Fruit fly (Drosophila melanogaster): Measurements from ENCODE around the gene Klp3A.

Klp3A gene

dm6 chrX:2636825-2637535, 33.1 kb upstream of the Klp3A start:
- no peak for TF ChIP-seq yki (optimal IDR thresholded peaks at IDR 0.05)
- no peak for TF ChIP-seq CG10462 (GFP tag; optimal IDR thresholded peaks at IDR 0.05)
- peak; percentile 6 for TF ChIP-seq Med (GFP tag)
- TF ChIP-seq bsh (GFP tag; optimal IDR thresholded peaks at IDR 0.05), result no peak
- TF ChIP-seq CG7372 (GFP tag; IDR thresholded peaks at IDR 0.05), result no peak
- no peak for TF ChIP-seq CG18599 (GFP tag; optimal IDR thresholded peaks at IDR 0.05)
- TF ChIP-seq PHDP (tag; optimal IDR thresholded peaks at IDR 0.05), result no peak
- no peak for TF ChIP-seq CG10565 (GFP tag; optimal IDR thresholded peaks at IDR 0.05)
- TF ChIP-seq CG31388 (GFP tag; optimal IDR thresholded peaks at IDR 0.05), result no peak
- peak; percentile 53 for TF ChIP-seq cg (GFP tag; optimal IDR thresholded peaks at IDR 0.05)
- TF ChIP-seq sug (tag; optimal IDR thresholded peaks at IDR 0.05), result no peak
- TF ChIP-seq scrt (GFP tag; optimal IDR thresholded peaks at IDR 0.05), result peak; percentile 79
- peak; percentile 41; the same call in 1 of the 2 replicates for TF ChIP-seq Dref (GFP tag; IDR thresholded peaks at IDR 0.05)
- TF ChIP-seq CG2875 (GFP tag; optimal IDR thresholded peaks at IDR 0.05), result no peak
- peak; percentile 19 to 45 for TF ChIP-seq Trl (optimal IDR thresholded peaks at IDR 0.05)
- no peak for TF ChIP-seq Trl (GFP tag; optimal IDR thresholded peaks at IDR 0.05)
- TF ChIP-seq gfzf (GFP tag; optimal IDR thresholded peaks at IDR 0.05), result no peak
- peak; percentile 90 for TF ChIP-seq Adf1 (GFP tag; IDR thresholded peaks at IDR 0.05)
- no peak for TF ChIP-seq kay (GFP tag; optimal IDR thresholded peaks at IDR 0.05)
- peak; percentile 42 for TF ChIP-seq sens (GFP tag)
- no peak for TF ChIP-seq oc (tag; optimal IDR thresholded peaks at IDR 0.05)
- no peak for TF ChIP-seq Bteb2 (GFP tag; optimal IDR thresholded peaks at IDR 0.05)
- no peak for TF ChIP-seq Usf (GFP tag; optimal IDR thresholded peaks at IDR 0.05)
- TF ChIP-seq cwo (GFP tag; optimal IDR thresholded peaks at IDR 0.05), result peak; percentile 2
- no peak for TF ChIP-seq CkIIα-i1 (GFP tag; IDR thresholded peaks at IDR 0.05)
- no peak for TF ChIP-seq tio (GFP tag; optimal IDR thresholded peaks at IDR 0.05)
- peak; percentile 23 for TF ChIP-seq CG10267 (tag; optimal IDR thresholded peaks at IDR 0.05)
- 0 out of 2 replicates have a peak, but pooled peaks have one; percentile 6 for TF ChIP-seq Rfx (GFP tag; IDR thresholded peaks at IDR 0.05)
- peak; percentile 65 for TF ChIP-seq CG2116 (GFP tag; optimal IDR thresholded peaks at IDR 0.05)
- TF ChIP-seq Pdp1 (GFP tag; optimal IDR thresholded peaks at IDR 0.05), result peak in 1 of 2 experiments; percentile 77
- TF ChIP-seq pzg (GFP tag; optimal IDR thresholded peaks at IDR 0.05), result no peak
- TF ChIP-seq CG1529 (GFP tag; optimal IDR thresholded peaks at IDR 0.05), result no peak
- peak; percentile 7 for TF ChIP-seq stwl (tag; optimal IDR thresholded peaks at IDR 0.05)
- no peak for TF ChIP-seq z (GFP tag; IDR thresholded peaks at IDR 0.05)

- TF ChIP-seq CG1603 (tag; optimal IDR thresholded peaks at IDR 0.05) (no peak), CG12071 (GFP tag; optimal IDR thresholded peaks at IDR 0.05) (no peak), CG7987 (GFP tag; optimal IDR thresholded peaks at IDR 0.05) (no peak), B-H2 (GFP tag; optimal IDR thresholded peaks at IDR 0.05) (no peak), Hr51 (GFP tag; optimal IDR thresholded peaks at IDR 0.05) (peak in 1 of 2 experiments; percentile 6), gcm (GFP tag; optimal IDR thresholded peaks at IDR 0.05) (no peak), Chrac-16 (GFP tag; optimal IDR thresholded peaks at IDR 0.05) (no peak), chif (GFP tag; optimal IDR thresholded peaks at IDR 0.05) (no peak), unpg (GFP tag; optimal IDR thresholded peaks at IDR 0.05) (no peak), Nf-YB (GFP tag; optimal IDR thresholded peaks at IDR 0.05) (no peak), ttk (GFP tag; IDR thresholded peaks at IDR 0.05) (no peak), CG8924 (tag; optimal IDR thresholded peaks at IDR 0.05) (no peak), Scr (GFP tag; IDR thresholded peaks at IDR 0.05; ENCODE audit: partially characterized antibody) (0 out of 2 replicates have a peak, but pooled peaks have one; percentile 31), knrl (GFP tag; IDR thresholded peaks at IDR 0.05; ENCODE audit: partially characterized antibody) (peak; percentile 20; the same call in 1 of the 3 replicates), repo (GFP tag; optimal IDR thresholded peaks at IDR 0.05) (no peak)
These were observed 32.3 kb upstream of the Klp3A start for dm6 chrX:2635953-2636715.

Measured in whole organism, embryonic.